2 fruit fly cellular contexts compared by ENCODE assay signal in the genomic region with DNA sequence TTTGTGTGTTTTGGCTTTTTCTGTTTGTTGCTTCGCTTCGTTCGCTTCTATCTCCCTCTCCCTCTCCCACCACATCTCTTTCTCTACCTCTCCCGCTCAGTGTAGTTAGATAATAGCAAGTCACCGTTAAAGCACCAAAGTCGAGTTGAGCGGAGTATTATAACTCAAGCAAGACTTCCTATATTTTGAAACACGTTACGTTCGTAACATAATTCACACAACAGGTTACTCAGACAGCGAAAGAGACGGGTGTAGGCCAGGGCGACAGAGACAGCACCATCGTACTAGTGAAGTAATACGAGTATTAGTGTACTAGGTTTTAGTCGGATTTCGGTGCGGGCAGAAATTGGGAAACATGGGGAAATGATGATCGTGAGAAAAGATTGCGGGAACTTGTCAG.
TF ChIP-seq lines count a peak whose summit lies in the region.

No protein-coding gene starts in this region.

- no peak for TF ChIP-seq CTCF in whole organism, embryonic (GFP tag; optimal IDR thresholded peaks at IDR 0.05; lab: Kevin White, UChicago)

TF ChIP-seq in whole organism, embryonic, 481 proteins besides CTCF, POLR2A, EP300 and RAD21:
- TF ChIP-seq Pdp1 (GFP tag; optimal IDR thresholded peaks at IDR 0.05; lab: Kevin White, UChicago) (peak in 1 of 2 experiments; percentile 87), tll (GFP tag; optimal IDR thresholded peaks at IDR 0.05; lab: Kevin White, UChicago) (no peak), CG17912 (GFP tag; optimal IDR thresholded peaks at IDR 0.05; lab: Kevin White, UChicago) (no peak), CG8089 (GFP tag; optimal IDR thresholded peaks at IDR 0.05; lab: Kevin White, UChicago) (no peak), Eip74EF (GFP tag; optimal IDR thresholded peaks at IDR 0.05; lab: Kevin White, UChicago) (peak in 1 of 2 experiments; percentile 78), vnd (GFP tag; IDR thresholded peaks at IDR 0.05; lab: Robert Waterston, UW; ENCODE audit: partially characterized antibody) (no peak), Ptx1 (GFP tag; IDR thresholded peaks at IDR 0.05; lab: Robert Waterston, UW) (no peak), CG11696 (GFP tag; IDR thresholded peaks at IDR 0.05; lab: Robert Waterston, UW) (no peak), Trl (optimal IDR thresholded peaks at IDR 0.05; lab: Kevin White, UChicago) (peak; percentile 1 to 25), Trl (GFP tag; optimal IDR thresholded peaks at IDR 0.05; lab: Kevin White, UChicago) (no peak), CG8765 (GFP tag; IDR thresholded peaks at IDR 0.05; lab: Robert Waterston, UW) (no peak), aop (GFP tag; IDR thresholded peaks at IDR 0.05; lab: Robert Waterston, UW) (peak; percentile 38; the same call in 1 of the 2 replicates), tio (GFP tag; optimal IDR thresholded peaks at IDR 0.05; lab: Kevin White, UChicago) (no peak), CG4328 (GFP tag; optimal IDR thresholded peaks at IDR 0.05; lab: Kevin White, UChicago) (no peak), CG12769 (tag; optimal IDR thresholded peaks at IDR 0.05; lab: Kevin White, UChicago) (peak; percentile 49), CG13424 (tag; optimal IDR thresholded peaks at IDR 0.05; lab: Kevin White, UChicago) (no peak), Ets97D (GFP tag; optimal IDR thresholded peaks at IDR 0.05; lab: Kevin White, UChicago) (no peak), CG1832 (GFP tag; optimal IDR thresholded peaks at IDR 0.05; lab: Kevin White, UChicago) (peak; percentile 49), yki (optimal IDR thresholded peaks at IDR 0.05; lab: Kevin White, UChicago) (no peak), fu2 (GFP tag; optimal IDR thresholded peaks at IDR 0.05; lab: Kevin White, UChicago) (no peak), cg (GFP tag; optimal IDR thresholded peaks at IDR 0.05; lab: Kevin White, UChicago) (peak; percentile 7), CG14667 (GFP tag; IDR thresholded peaks at IDR 0.05; lab: Robert Waterston, UW) (no peak), CG3726 (GFP tag; IDR thresholded peaks at IDR 0.05; lab: Robert Waterston, UW) (no peak), CG15269 (tag; optimal IDR thresholded peaks at IDR 0.05; lab: Kevin White, UChicago) (peak; percentile 69), sens (GFP tag; lab: Kevin White, UChicago) (peak; percentile 35), en (GFP tag; optimal IDR thresholded peaks at IDR 0.05; lab: Kevin White, UChicago) (no peak), Dip3 (GFP tag; optimal IDR thresholded peaks at IDR 0.05; lab: Kevin White, UChicago) (no peak), HLHmδ (GFP tag; optimal IDR thresholded peaks at IDR 0.05; lab: Kevin White, UChicago) (no peak), CG4854 (GFP tag; optimal IDR thresholded peaks at IDR 0.05; lab: Kevin White, UChicago) (no peak), CG10321 (GFP tag; IDR thresholded peaks at IDR 0.05; lab: Robert Waterston, UW) (peak; percentile 18; the same call in 1 of the 2 replicates), lbe (GFP tag; optimal IDR thresholded peaks at IDR 0.05; lab: Kevin White, UChicago) (no peak), CG13894 (tag; optimal IDR thresholded peaks at IDR 0.05; lab: Kevin White, UChicago) (peak; percentile 18), CG4820 (GFP tag; optimal IDR thresholded peaks at IDR 0.05; lab: Kevin White, UChicago) (no peak), bsh (GFP tag; optimal IDR thresholded peaks at IDR 0.05; lab: Kevin White, UChicago) (no peak), Med (GFP tag; lab: Kevin White, UChicago) (peak; percentile 55), CG2199 (GFP tag; IDR thresholded peaks at IDR 0.05; lab: Robert Waterston, UW) (0 out of 3 replicates have a peak, but pooled peaks have one; percentile 19), nerfin-1 (tag; optimal IDR thresholded peaks at IDR 0.05; lab: Kevin White, UChicago) (no peak), z (GFP tag; IDR thresholded peaks at IDR 0.05; lab: Robert Waterston, UW) (0 out of 3 replicates have a peak, but pooled peaks have one; percentile 57), Dbx (GFP tag; IDR thresholded peaks at IDR 0.05; lab: Robert Waterston, UW) (0 out of 3 replicates have a peak, but pooled peaks have one; percentile 9), CG5180 (GFP tag; optimal IDR thresholded peaks at IDR 0.05; lab: Kevin White, UChicago) (no peak), tap (tag; optimal IDR thresholded peaks at IDR 0.05; lab: Kevin White, UChicago) (no peak)
TF ChIP-seq in whole organism, embryonic: peak in this region for 15.

TF ChIP-seq in whole organism, prepupa, 60 proteins besides CTCF, POLR2A, EP300 and RAD21:
- TF ChIP-seq fkh (GFP tag; optimal IDR thresholded peaks at IDR 0.05; lab: Kevin White, UChicago) (peak; percentile 16), Blimp-1 (GFP tag; optimal IDR thresholded peaks at IDR 0.05; lab: Kevin White, UChicago) (no peak), Lpt (GFP tag; optimal IDR thresholded peaks at IDR 0.05; lab: Kevin White, UChicago) (peak; percentile 6)
TF ChIP-seq in whole organism, prepupa: peak in this region for 2.

Comparison
In these comparisons a context has a peak if more than half of its experiments do, and no peak if none do; other contexts are left out.
1. Of the 7 proteins assayed by ChIP-seq in both whole organism, embryonic and whole organism, prepupa: peak only in whole organism, embryonic: none; only in whole organism, prepupa: Lpt; in both: none; in neither: 6.